Fruit fly (Drosophila melanogaster) whole organism, embryonic: Measurements from ENCODE around the gene DNAlig4.
A peak's percentile ranks its signal among the peaks of the same experiment; 100 is the strongest.

Experiments used
- Atf3 ChIP-seq: fragments of 200-800 bp; sonication (Bioruptor generic); optimal IDR thresholded peaks from 3 replicates; lab custom pipeline; 2016; ENCODE audit warnings: missing biosample characterization, missing genetic modification characterization
- CG10959 ChIP-seq: fragments of 200-800 bp; sonication (Bioruptor generic); IDR thresholded peaks from 2 replicates; pipeline ENCODE4 v1.3.6; 2022; ENCODE audit warnings: missing biosample characterization, missing genetic modification characterization
- CG11695 ChIP-seq: fragments of 200-800 bp; sonication (Bioruptor generic); IDR thresholded peaks from 3 replicates; pipeline ENCODE4 v1.3.6; 2022; ENCODE audit warnings: missing biosample characterization, missing genetic modification characterization
- CG12299 ChIP-seq: fragments of 200-800 bp; sonication (Bioruptor generic); optimal IDR thresholded peaks from 2 replicates; lab custom pipeline; 2018; ENCODE audit warnings: missing biosample characterization, mild to moderate bottlenecking, missing genetic modification characterization
- CG12659 ChIP-seq: fragments of 200-800 bp; sonication (Bioruptor generic); optimal IDR thresholded peaks from 3 replicates; lab custom pipeline; 2017; ENCODE audit warnings: mild to moderate bottlenecking, missing biosample characterization, missing genetic modification reagents, missing genetic modification characterization
- CG14860 ChIP-seq: fragments of 200-800 bp; sonication (Bioruptor generic); IDR thresholded peaks from 3 replicates; pipeline ENCODE4 v1.3.6; 2022; ENCODE audit warnings: missing biosample characterization, missing genetic modification characterization; ENCODE audit not compliant: partially characterized antibody
- CG1529 ChIP-seq: fragments of 200-800 bp; sonication (Bioruptor generic); optimal IDR thresholded peaks from 3 replicates; lab custom pipeline; 2018; ENCODE audit warnings: missing biosample characterization, missing genetic modification characterization
- CG17328 ChIP-seq: fragments of 200-800 bp; sonication (Bioruptor generic); IDR thresholded peaks from 2 replicates; pipeline ENCODE4 v1.3.6; 2022; ENCODE audit warnings: missing biosample characterization, missing genetic modification characterization
- CG2712 ChIP-seq: fragments of 200-800 bp; optimal IDR thresholded peaks from 3 replicates; lab custom pipeline; 2019; ENCODE audit warnings: missing biosample characterization, mild to moderate bottlenecking, missing genetic modification characterization, moderate library complexity
- CG31388 ChIP-seq: fragments of 200-800 bp; sonication (Bioruptor generic); optimal IDR thresholded peaks from 2 replicates; lab custom pipeline; 2016; ENCODE audit warnings: missing biosample characterization, missing genetic modification characterization
- CG32767 ChIP-seq: fragments of 200-800 bp; sonication (Bioruptor generic); IDR thresholded peaks from 2 replicates; pipeline ENCODE4 v1.3.6; 2022; ENCODE audit warnings: missing biosample characterization, missing genetic modification characterization
- CG4360 ChIP-seq: fragments of 200-800 bp; sonication (Bioruptor generic); IDR thresholded peaks from 2 replicates; pipeline ENCODE4 v1.3.6; 2022; ENCODE audit warnings: missing biosample characterization, missing genetic modification characterization
- CG4617 ChIP-seq: fragments of 200-800 bp; sonication (Bioruptor generic); optimal IDR thresholded peaks from 3 replicates; lab custom pipeline; 2016; ENCODE audit warnings: missing biosample characterization, missing genetic modification characterization, borderline replicate concordance
- CG6765 ChIP-seq: fragments of 200-800 bp; sonication (Bioruptor generic); optimal IDR thresholded peaks from 3 replicates; lab custom pipeline; 2017; ENCODE audit warnings: missing biosample characterization, mild to moderate bottlenecking, missing genetic modification characterization
- CG7745 ChIP-seq: fragments of 200-800 bp; sonication (Bioruptor generic); optimal IDR thresholded peaks from 2 replicates; lab custom pipeline; 2018; ENCODE audit warnings: missing biosample characterization, mild to moderate bottlenecking, missing genetic modification characterization, moderate library complexity
- CG8089 ChIP-seq: fragments of 200-800 bp; sonication (Bioruptor generic); optimal IDR thresholded peaks from 3 replicates; lab custom pipeline; 2016; ENCODE audit warnings: missing biosample characterization, missing genetic modification characterization
- CG8924 ChIP-seq: fragments of 200-800 bp; optimal IDR thresholded peaks from 3 replicates; lab custom pipeline; 2019; ENCODE audit warnings: missing biosample characterization, mild to moderate bottlenecking, missing genetic modification characterization, moderate library complexity
- CG9609 ChIP-seq: fragments of 200-800 bp; sonication (Bioruptor generic); optimal IDR thresholded peaks from 3 replicates; lab custom pipeline; 2016; ENCODE audit warnings: missing biosample characterization, missing genetic modification characterization
- CG9797 ChIP-seq: fragments of 200-800 bp; sonication (Bioruptor generic); optimal IDR thresholded peaks from 3 replicates; lab custom pipeline; 2018; ENCODE audit warnings: missing biosample characterization, mild to moderate bottlenecking, missing genetic modification characterization
- Chrac-16 ChIP-seq: fragments of 200-800 bp; sonication (Bioruptor generic); optimal IDR thresholded peaks from 3 replicates; lab custom pipeline; 2016; ENCODE audit warnings: missing biosample characterization, missing genetic modification characterization
- Doc3 ChIP-seq: fragments of 200-800 bp; sonication (Bioruptor generic); IDR thresholded peaks from 3 replicates; pipeline ENCODE4 v1.3.6; 2022; ENCODE audit warnings: missing biosample characterization, missing genetic modification characterization; ENCODE audit not compliant: partially characterized antibody
- ERR ChIP-seq: fragments of 200-800 bp; sonication (Bioruptor generic); optimal IDR thresholded peaks from 2 replicates; lab custom pipeline; 2016; ENCODE audit warnings: missing biosample characterization, missing genetic modification characterization
- Ets65A ChIP-seq: fragments of 200-800 bp; sonication (Bioruptor generic); peaks from one replicate; lab custom pipeline; 2016; ENCODE audit warnings: missing biosample characterization, missing genetic modification characterization
- Fer2 ChIP-seq: fragments of 200-800 bp; sonication (Bioruptor generic); optimal IDR thresholded peaks from 2 replicates; lab custom pipeline; 2018; ENCODE audit warnings: missing biosample characterization, mild to moderate bottlenecking, missing genetic modification characterization, moderate library complexity
- Fer3 ChIP-seq: fragments of 200-800 bp; sonication (Bioruptor generic); optimal IDR thresholded peaks from 2 replicates; lab custom pipeline; 2018; ENCODE audit warnings: missing biosample characterization, mild to moderate bottlenecking, missing genetic modification characterization, moderate library complexity
- Kr ChIP-seq: fragments of 200-800 bp; sonication (Bioruptor generic); optimal IDR thresholded peaks from 2 replicates; lab custom pipeline; 2017; ENCODE audit warnings: missing biosample characterization, mild to moderate bottlenecking, missing genetic modification characterization
- Lhr ChIP-seq: fragments of 200-800 bp; sonication (Bioruptor generic); optimal IDR thresholded peaks from 3 replicates; lab custom pipeline; 2017; ENCODE audit warnings: mild to moderate bottlenecking, missing biosample characterization, missing genetic modification reagents, missing genetic modification characterization
- NK7.1 ChIP-seq: fragments of 200-800 bp; sonication (Bioruptor generic); optimal IDR thresholded peaks from 3 replicates; lab custom pipeline; 2016; ENCODE audit warnings: missing biosample characterization, missing genetic modification characterization
- Sox100B ChIP-seq: fragments of 200-800 bp; sonication (Bioruptor generic); optimal IDR thresholded peaks from 3 replicates; lab custom pipeline; 2018; ENCODE audit warnings: missing biosample characterization, mild to moderate bottlenecking, missing genetic modification characterization
- Sry-β ChIP-seq: fragments of 200-800 bp; sonication (Bioruptor generic); optimal IDR thresholded peaks from 2 replicates; lab custom pipeline; 2018; ENCODE audit warnings: missing biosample characterization, mild to moderate bottlenecking, missing genetic modification characterization, moderate library complexity
- TFAM ChIP-seq: fragments of 200-800 bp; sonication (Bioruptor generic); optimal IDR thresholded peaks from 2 replicates; lab custom pipeline; 2017; ENCODE audit warnings: missing biosample characterization, missing genetic modification characterization, inconsistent platforms
- ara ChIP-seq: fragments of 200-800 bp; sonication (Bioruptor generic); IDR thresholded peaks from 2 replicates; pipeline ENCODE4 v1.3.6; 2022; ENCODE audit warnings: missing biosample characterization, missing genetic modification characterization
- chinmo ChIP-seq: fragments of 200-800 bp; sonication (Bioruptor generic); IDR thresholded peaks from 4 replicates; pipeline ENCODE4 v1.3.6; 2022; ENCODE audit warnings: missing biosample characterization, missing genetic modification characterization; ENCODE audit not compliant: partially characterized antibody
- cwo ChIP-seq: fragments of 200-800 bp; sonication (Bioruptor generic); optimal IDR thresholded peaks from 3 replicates; lab custom pipeline; 2017; ENCODE audit warnings: missing biosample characterization, missing genetic modification characterization, mild to moderate bottlenecking, moderate library complexity, missing genetic modification reagents
- dimm ChIP-seq: fragments of 200-800 bp; sonication (Bioruptor generic); IDR thresholded peaks from 2 replicates; pipeline ENCODE4 v1.3.6; 2022; ENCODE audit warnings: missing biosample characterization, missing genetic modification characterization
- fd3F ChIP-seq: fragments of 200-800 bp; sonication (Bioruptor generic); optimal IDR thresholded peaks from 2 replicates; lab custom pipeline; 2018; ENCODE audit warnings: missing biosample characterization, mild to moderate bottlenecking, missing genetic modification characterization, moderate library complexity
- gro ChIP-seq: fragments of 200-800 bp; sonication (Bioruptor generic); optimal IDR thresholded peaks from 2 replicates; lab custom pipeline; 2016; ENCODE audit warnings: missing biosample characterization, missing genetic modification characterization
- klu ChIP-seq: fragments of 200-800 bp; sonication (Bioruptor generic); IDR thresholded peaks from 2 replicates; pipeline ENCODE4 v1.3.6; 2022; ENCODE audit warnings: missing biosample characterization, missing genetic modification characterization
- lmd ChIP-seq: fragments of 200-800 bp; sonication (Bioruptor generic); IDR thresholded peaks from 2 replicates; pipeline ENCODE4 v1.3.6; 2022; ENCODE audit warnings: missing biosample characterization, missing genetic modification characterization
- lola ChIP-seq, 3 experiments: fragments of >200 bp in 2 of 3; fragments of 200-800 bp in 1 of 3; sonication (Bioruptor generic) in 1 of 3; optimal IDR thresholded peaks; 2 replicates each; lab custom pipeline; 2017 to 2019; ENCODE audit warnings: missing biosample characterization in 3 of 3, missing genetic modification characterization in 3 of 3, mild to moderate bottlenecking in 1 of 3, moderate library complexity in 1 of 3
- mirr ChIP-seq: fragments of 200-800 bp; sonication (Bioruptor generic); optimal IDR thresholded peaks from 3 replicates; lab custom pipeline; 2018; ENCODE audit warnings: missing biosample characterization, mild to moderate bottlenecking, missing genetic modification characterization
- mld ChIP-seq: fragments of 200-800 bp; sonication (Bioruptor generic); IDR thresholded peaks from 3 replicates; pipeline ENCODE4 v1.3.6; 2022; ENCODE audit warnings: missing biosample characterization, missing genetic modification characterization; ENCODE audit not compliant: partially characterized antibody
- nerfin-2 ChIP-seq: fragments of 200-800 bp; sonication (Bioruptor generic); IDR thresholded peaks from 2 replicates; pipeline ENCODE4 v1.3.6; 2022; ENCODE audit warnings: missing biosample characterization, missing genetic modification characterization; ENCODE audit not compliant: partially characterized antibody
- ranshi ChIP-seq: fragments of 200-800 bp; sonication (Bioruptor generic); IDR thresholded peaks from 2 replicates; pipeline ENCODE4 v1.3.6; 2022; ENCODE audit warnings: missing biosample characterization, missing genetic modification characterization
- rib ChIP-seq: fragments of 200-800 bp; sonication (Bioruptor generic); IDR thresholded peaks from 2 replicates; pipeline ENCODE4 v1.3.6; 2022; ENCODE audit warnings: missing biosample characterization, missing genetic modification characterization
- ro ChIP-seq: fragments of 200-800 bp; sonication (Bioruptor generic); IDR thresholded peaks from 2 replicates; pipeline ENCODE4 v1.3.6; 2022; ENCODE audit warnings: missing biosample characterization, missing genetic modification characterization
- tll ChIP-seq, 2 experiments: fragments of 200-800 bp in 1 of 2; fragments of >200 bp in 1 of 2; sonication (Bioruptor generic) in 1 of 2; optimal IDR thresholded peaks; 2 replicates each; lab custom pipeline; 2017 to 2019; ENCODE audit warnings: missing biosample characterization in 2 of 2, missing genetic modification characterization in 2 of 2, mild to moderate bottlenecking in 1 of 2, moderate library complexity in 1 of 2
- wdn ChIP-seq: fragments of 200-800 bp; sonication (Bioruptor generic); IDR thresholded peaks from 2 replicates; pipeline ENCODE4 v1.3.6; 2022; ENCODE audit warnings: missing biosample characterization, missing genetic modification characterization

DNAlig4 gene

DNA sequence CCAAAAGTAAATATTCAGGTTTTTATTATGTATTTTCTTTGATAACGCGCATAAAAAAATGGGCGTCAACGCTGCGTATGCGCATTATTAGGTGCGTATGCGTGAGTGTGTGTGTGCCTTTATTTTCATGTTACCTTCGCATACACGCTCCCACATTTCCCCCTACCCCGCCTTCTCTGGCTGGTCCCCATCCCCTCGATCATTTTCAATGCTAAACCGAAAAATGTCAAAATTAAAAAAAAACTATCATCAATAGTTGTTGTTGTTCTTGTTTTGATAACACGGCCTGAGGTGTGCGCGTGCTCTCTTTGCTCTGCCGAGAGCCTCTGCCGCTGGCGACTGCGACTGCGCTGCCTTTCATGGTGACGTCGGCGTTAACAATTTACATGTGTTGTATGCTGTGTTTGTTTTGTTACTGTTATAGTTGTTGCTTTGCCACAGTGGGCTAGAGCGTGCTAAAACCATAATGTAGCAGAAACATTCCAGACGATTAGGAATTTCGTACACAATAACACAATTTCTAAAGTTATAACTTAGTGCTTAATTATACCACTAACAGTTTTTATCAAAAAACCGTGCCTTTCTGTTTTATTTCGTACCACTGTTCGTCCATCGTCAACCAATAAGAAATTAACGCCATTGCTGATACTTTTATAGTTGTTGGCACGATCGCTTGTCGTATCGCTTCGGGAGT is 27.5 kb downstream of the DNAlig4 start (continued):
- peak; percentile 99 for TF ChIP-seq CG12659
- TF ChIP-seq lola (GFP tag; optimal IDR thresholded peaks at IDR 0.05; lab: Kevin White, UChicago) = peak in 1 of 3 experiments; percentile 94
- peak; percentile 82 for TF ChIP-seq nerfin-2 (GFP tag; lab: Robert Waterston, UW)
- TF ChIP-seq CG10959 = peak; percentile 97
- peak; percentile 99 for TF ChIP-seq ranshi (GFP tag; lab: Robert Waterston, UW)
- peak; percentile 58 for TF ChIP-seq CG9797 (GFP tag; lab: Kevin White, UChicago)
- TF ChIP-seq Chrac-16 (GFP tag; lab: Kevin White, UChicago) = peak; percentile 98
- peak; percentile 96 for TF ChIP-seq ro (GFP tag; lab: Robert Waterston, UW)
- TF ChIP-seq CG7745 (tag; lab: Kevin White, UChicago) = peak; percentile 74
- TF ChIP-seq CG12299 = peak; percentile 98
- peak; percentile 99 for TF ChIP-seq ara (GFP tag; lab: Robert Waterston, UW)
- peak; percentile 95 for TF ChIP-seq Lhr (GFP tag; lab: Kevin White, UChicago)
- peak; percentile 96 for TF ChIP-seq klu (GFP tag; lab: Robert Waterston, UW)
- TF ChIP-seq TFAM = peak; percentile 93
- peak; percentile 98 for TF ChIP-seq fd3F (GFP tag; lab: Kevin White, UChicago)
- peak; percentile 98 for TF ChIP-seq CG1529 (GFP tag; lab: Kevin White, UChicago)
- peak; percentile 88 for TF ChIP-seq CG4360 (GFP tag; lab: Robert Waterston, UW)
- TF ChIP-seq gro (GFP tag; lab: Kevin White, UChicago) = peak; percentile 99
- peak; percentile 99 for TF ChIP-seq CG8089 (GFP tag; lab: Kevin White, UChicago)
- TF ChIP-seq CG11695 (GFP tag; lab: Robert Waterston, UW) = peak; percentile 99
- TF ChIP-seq Atf3 = peak; percentile 98
- peak; percentile 99 for TF ChIP-seq Fer3 (tag; lab: Kevin White, UChicago)
- TF ChIP-seq Ets65A = peak; percentile 100
- peak; percentile 99 for TF ChIP-seq CG9609 (GFP tag; lab: Kevin White, UChicago)
- TF ChIP-seq rib (GFP tag; lab: Robert Waterston, UW) = peak; percentile 98
- TF ChIP-seq cwo (GFP tag; lab: Kevin White, UChicago) = peak; percentile 98
- peak; percentile 98 for TF ChIP-seq NK7.1 (GFP tag; lab: Kevin White, UChicago)
- TF ChIP-seq CG2712 (tag; lab: Kevin White, UChicago) = peak; percentile 99
- TF ChIP-seq ERR (GFP tag; lab: Kevin White, UChicago) = peak; percentile 97
- TF ChIP-seq Doc3 (GFP tag; lab: Robert Waterston, UW) = no peak
- peak; percentile 99 for TF ChIP-seq CG17328 (GFP tag; lab: Robert Waterston, UW)
- TF ChIP-seq tll (GFP tag; optimal IDR thresholded peaks at IDR 0.05; lab: Kevin White, UChicago) = peak in 1 of 2 experiments; percentile 39
- peak; percentile 73; the same call in 2 of the 3 replicates for TF ChIP-seq mld
- peak; percentile 97 for TF ChIP-seq CG31388 (GFP tag; lab: Kevin White, UChicago)
- peak; percentile 99 for TF ChIP-seq CG8924 (tag; lab: Kevin White, UChicago)
- TF ChIP-seq Kr (GFP tag; lab: Kevin White, UChicago) = peak; percentile 49
- TF ChIP-seq chinmo = peak; percentile 83; the same call in 1 of the 4 replicates
- TF ChIP-seq dimm (GFP tag; lab: Robert Waterston, UW) = peak; percentile 97
- TF ChIP-seq Fer2 = peak; percentile 95
- peak; percentile 97 for TF ChIP-seq CG4617 (GFP tag; lab: Kevin White, UChicago)
- TF ChIP-seq CG14860 = peak; percentile 67; the same call in 2 of the 3 replicates
- peak; percentile 96 for TF ChIP-seq CG6765
- TF ChIP-seq Sox100B (GFP tag; lab: Kevin White, UChicago) = peak; percentile 98
- peak; percentile 99 for TF ChIP-seq lmd (GFP tag; lab: Robert Waterston, UW)
- peak; percentile 98 for TF ChIP-seq wdn
- TF ChIP-seq mirr = peak; percentile 99
- peak; percentile 72 for TF ChIP-seq Sry-β
- TF ChIP-seq CG32767 (GFP tag; lab: Robert Waterston, UW) = peak; percentile 98
